Worm (Caenorhabditis elegans) whole organism, mixed stage, embryonic: ENCODE measurements around the gene nhr-36.

Source experiments
- blmp-1 ChIP-seq: fragments of 150-350 bp; optimal IDR thresholded peaks from 2 replicates; lab custom pipeline; 2014; ENCODE audit warnings: missing biosample characterization, missing genetic modification characterization
- drap-1 ChIP-seq: fragments of 200-800 bp; sonication (Bioruptor generic); optimal IDR thresholded peaks from 3 replicates; lab custom pipeline; 2018; ENCODE audit warnings: mild to moderate bottlenecking, missing genetic modification characterization, missing compliant biosample characterization
- elt-3 ChIP-seq: fragments of 150-350 bp; optimal IDR thresholded peaks from 2 replicates; lab custom pipeline; 2014; ENCODE audit warnings: missing biosample characterization, missing genetic modification characterization
- lin-13 ChIP-seq: fragments of 150-350 bp; optimal IDR thresholded peaks from 2 replicates; lab custom pipeline; 2014; ENCODE audit warnings: missing biosample characterization, missing genetic modification characterization
- nhr-28 ChIP-seq: fragments of 150-350 bp; optimal IDR thresholded peaks from 2 replicates; lab custom pipeline; 2014; ENCODE audit warnings: missing biosample characterization, missing genetic modification characterization
- unc-39 ChIP-seq: fragments of 150-350 bp; optimal IDR thresholded peaks from 2 replicates; lab custom pipeline; 2014; ENCODE audit warnings: missing biosample characterization, missing genetic modification characterization
- ztf-11 ChIP-seq: fragments of 150-350 bp; optimal IDR thresholded peaks from 2 replicates; lab custom pipeline; 2014; ENCODE audit warnings: missing biosample characterization, missing genetic modification characterization

ce11 chrV:9270442-9270841 lies 9.1 kb upstream of the nhr-36 start:
- TF ChIP-seq elt-3 (no peak), drap-1 (GFP tag; lab: Kevin White, UChicago) (no peak), nhr-28 (no peak), blmp-1 (tag; lab: Kevin White, UChicago) (no peak), unc-39 (tag; lab: Kevin White, UChicago) (no peak), lin-13 (tag; lab: Kevin White, UChicago) (no peak), ztf-11 (tag; lab: Kevin White, UChicago) (no peak)
